Worm (Caenorhabditis elegans) whole organism, L4 larva: Measurements from ENCODE around the gene K04C2.2.

Source experiments
- F26F4.8 ChIP-seq: fragments of 200-800 bp; sonication (Bioruptor generic); conservative IDR thresholded peaks from 2 replicates; pipeline ENCODE4 v1.3.6; 2022; ENCODE audit warnings: missing genetic modification characterization, missing compliant biosample characterization
- madf-5 ChIP-seq, 2 experiments: fragments of 200-800 bp; sonication (Bioruptor generic); IDR thresholded peaks; 2 replicates each; pipeline ENCODE4 v1.3.6; 2022; ENCODE audit warnings: missing compliant biosample characterization in 2 of 2, missing genetic modification characterization in 2 of 2
- mep-1 ChIP-seq: fragments of 150-350 bp; sonication (generic microtip); optimal IDR thresholded peaks from 3 replicates; lab custom pipeline; 2014; ENCODE audit warnings: missing biosample characterization, missing genetic modification characterization
- zag-1 ChIP-seq: fragments of 150-350 bp; optimal IDR thresholded peaks from 2 replicates; lab custom pipeline; 2014; ENCODE audit warnings: missing biosample characterization, missing genetic modification characterization

- TF ChIP-seq F26F4.8 (no peak), mep-1 (tag; lab: Kevin White, UChicago) (peak; percentile 39), madf-5 (GFP tag; IDR thresholded peaks at IDR 0.05; lab: Robert Waterston, UW) (no peak), zag-1 (tag; lab: Kevin White, UChicago) (no peak)
Measured at ce11 chrIII:6898518-6898917, 8.9 kb downstream of the K04C2.2 start.
